Fruit fly (Drosophila melanogaster): ENCODE measurements around the gene Proc-R.

Gene Proc-R

DNA sequence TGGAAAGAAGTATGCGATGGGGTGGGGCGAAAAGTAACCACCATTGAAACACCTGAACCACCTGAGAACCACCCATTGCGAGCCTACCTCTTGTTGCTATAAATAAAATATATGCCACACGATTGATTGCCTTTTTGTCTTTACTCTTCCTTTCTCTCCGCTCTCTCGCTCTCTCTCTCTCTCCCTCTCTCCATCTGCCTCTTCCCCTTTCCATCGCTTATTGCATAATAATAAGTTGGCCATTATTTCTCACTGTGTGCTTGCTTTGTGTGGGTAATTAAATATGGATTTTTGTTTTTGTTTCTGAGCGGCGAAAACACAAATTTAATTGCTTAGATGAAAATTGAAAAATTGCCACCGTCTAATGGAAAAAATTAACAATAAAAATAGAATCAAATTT, 13.6 kb upstream of the Proc-R start:
- TF ChIP-seq chm (GFP tag; IDR thresholded peaks at IDR 0.05) (no peak), crc (GFP tag; optimal IDR thresholded peaks at IDR 0.05) (no peak), CG31388 (GFP tag; optimal IDR thresholded peaks at IDR 0.05) (no peak), p53 (GFP tag; optimal IDR thresholded peaks at IDR 0.05) (no peak), ewg (GFP tag; optimal IDR thresholded peaks at IDR 0.05) (no peak), jing (GFP tag; optimal IDR thresholded peaks at IDR 0.05) (no peak), Ets65A (GFP tag) (peak; percentile 31), Trl (optimal IDR thresholded peaks at IDR 0.05) (peak; percentile 60 to 67), Trl (GFP tag; optimal IDR thresholded peaks at IDR 0.05) (no peak), gt (GFP tag; IDR thresholded peaks at IDR 0.05) (no peak), Drgx (GFP tag; IDR thresholded peaks at IDR 0.05) (no peak), ro (GFP tag; IDR thresholded peaks at IDR 0.05) (no peak), Ssrp (tag; optimal IDR thresholded peaks at IDR 0.05) (no peak), salm (tag; optimal IDR thresholded peaks at IDR 0.05) (no peak), hth (optimal IDR thresholded peaks at IDR 0.05) (no peak), Sox102F (GFP tag; optimal IDR thresholded peaks at IDR 0.05) (no peak), CG3281 (GFP tag; optimal IDR thresholded peaks at IDR 0.05) (no peak), btn (GFP tag; optimal IDR thresholded peaks at IDR 0.05) (no peak), h (optimal IDR thresholded peaks at IDR 0.05) (no peak), Pdp1 (GFP tag; optimal IDR thresholded peaks at IDR 0.05) (peak in 1 of 2 experiments; percentile 81), zen (tag; optimal IDR thresholded peaks at IDR 0.05) (no peak), CG2120 (GFP tag; optimal IDR thresholded peaks at IDR 0.05) (no peak), HLH3B (GFP tag; IDR thresholded peaks at IDR 0.05) (no peak), sima (GFP tag; optimal IDR thresholded peaks at IDR 0.05) (no peak)

DNA sequence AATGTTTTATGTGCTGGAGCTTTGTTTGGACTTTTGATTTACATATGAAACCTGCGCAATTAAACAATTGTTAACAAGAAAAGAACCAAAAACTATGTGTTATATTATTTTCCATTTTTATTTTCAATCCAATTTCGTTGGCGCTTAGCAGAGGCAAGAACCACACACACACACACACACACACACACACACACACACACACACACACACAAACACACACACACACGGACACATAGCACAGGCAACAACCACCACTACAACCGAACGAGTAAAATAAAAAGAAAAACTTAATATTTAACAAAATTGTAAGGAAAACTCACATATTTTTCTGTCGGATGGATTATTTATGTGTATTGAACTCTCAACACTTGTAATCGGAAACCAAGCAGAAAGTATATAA, 8.3 kb upstream of the Proc-R start:
- TF ChIP-seq Dfd (GFP tag; optimal IDR thresholded peaks at IDR 0.05), result peak in 1 of 2 experiments; percentile 64
- TF ChIP-seq Stat92E (GFP tag; optimal IDR thresholded peaks at IDR 0.05), result no peak
- no peak for TF ChIP-seq gro (GFP tag; optimal IDR thresholded peaks at IDR 0.05)
- TF ChIP-seq cwo (GFP tag; optimal IDR thresholded peaks at IDR 0.05), result no peak
- no peak for TF ChIP-seq YL-1 (GFP tag; optimal IDR thresholded peaks at IDR 0.05)
- no peak for TF ChIP-seq Usf (GFP tag; optimal IDR thresholded peaks at IDR 0.05)
- TF ChIP-seq cad (GFP tag; optimal IDR thresholded peaks at IDR 0.05), result no peak
- no peak for TF ChIP-seq wek (GFP tag; optimal IDR thresholded peaks at IDR 0.05)
- TF ChIP-seq NfI (GFP tag; optimal IDR thresholded peaks at IDR 0.05), result no peak
- TF ChIP-seq CG2120 (GFP tag; optimal IDR thresholded peaks at IDR 0.05), result no peak
- peak; percentile 69 for TF ChIP-seq cg (GFP tag; optimal IDR thresholded peaks at IDR 0.05)
- TF ChIP-seq CG8359 (GFP tag; optimal IDR thresholded peaks at IDR 0.05; ENCODE audit: borderline replicate concordance), result no peak
- peak; percentile 9 for TF ChIP-seq pita (GFP tag; optimal IDR thresholded peaks at IDR 0.05)
- TF ChIP-seq Optix (GFP tag; IDR thresholded peaks at IDR 0.05), result no peak
- 0 out of 2 replicates have a peak, but pooled peaks have one; percentile 13 for TF ChIP-seq CG32767 (GFP tag; IDR thresholded peaks at IDR 0.05)
- no peak for TF ChIP-seq CG11504 (tag; optimal IDR thresholded peaks at IDR 0.05)
- no peak for TF ChIP-seq Deaf1 (tag; optimal IDR thresholded peaks at IDR 0.05)
- TF ChIP-seq toy (GFP tag; IDR thresholded peaks at IDR 0.05), result no peak
- no peak for TF ChIP-seq sqz (GFP tag; optimal IDR thresholded peaks at IDR 0.05)

All from whole organism, embryonic.